Fruit fly (Drosophila melanogaster) whole organism, embryonic: ENCODE measurements around the gene CG12420.

Experiments
- Abd-B ChIP-seq: fragments of 200-800 bp; sonication (Bioruptor generic); optimal IDR thresholded peaks from 2 replicates; lab custom pipeline; 2018; ENCODE audit warnings: missing biosample characterization, mild to moderate bottlenecking, missing genetic modification characterization, moderate library complexity
- B-H2 ChIP-seq: fragments of 200-800 bp; sonication (Bioruptor generic); optimal IDR thresholded peaks from 2 replicates; lab custom pipeline; 2018; ENCODE audit warnings: missing biosample characterization, mild to moderate bottlenecking, missing genetic modification characterization
- CG11696 ChIP-seq: fragments of 200-800 bp; sonication (Bioruptor generic); IDR thresholded peaks from 2 replicates; pipeline ENCODE4 v1.3.6; 2022; ENCODE audit warnings: missing biosample characterization, missing genetic modification characterization
- CG15073 ChIP-seq: fragments of 200-800 bp; sonication (Bioruptor generic); optimal IDR thresholded peaks from 2 replicates; lab custom pipeline; 2016; ENCODE audit warnings: missing biosample characterization, missing genetic modification characterization
- CG18011 ChIP-seq: fragments of 200-800 bp; sonication (Bioruptor generic); optimal IDR thresholded peaks from 2 replicates; lab custom pipeline; 2017; ENCODE audit warnings: missing biosample characterization, missing genetic modification characterization, mild to moderate bottlenecking, moderate library complexity, missing genotype
- CG1832 ChIP-seq: fragments of 200-800 bp; sonication (Bioruptor generic); optimal IDR thresholded peaks from 2 replicates; lab custom pipeline; 2017; ENCODE audit warnings: missing biosample characterization, mild to moderate bottlenecking, missing genetic modification characterization, inconsistent platforms
- CG18764 ChIP-seq: fragments of 200-800 bp; sonication (Bioruptor generic); optimal IDR thresholded peaks from 3 replicates; lab custom pipeline; 2016; ENCODE audit warnings: missing biosample characterization, missing genetic modification characterization
- CG2202 ChIP-seq: fragments of 200-800 bp; sonication (Bioruptor generic); optimal IDR thresholded peaks from 2 replicates; lab custom pipeline; 2018; ENCODE audit warnings: missing biosample characterization, mild to moderate bottlenecking, missing genetic modification characterization
- CG32532 ChIP-seq: fragments of 200-800 bp; sonication (Bioruptor generic); IDR thresholded peaks from 2 replicates; pipeline ENCODE4 v1.3.6; 2022; ENCODE audit warnings: missing biosample characterization, missing genetic modification characterization
- CG32767 ChIP-seq: fragments of 200-800 bp; sonication (Bioruptor generic); IDR thresholded peaks from 2 replicates; pipeline ENCODE4 v1.3.6; 2022; ENCODE audit warnings: missing biosample characterization, missing genetic modification characterization
- CG43689 ChIP-seq: fragments of 200-800 bp; sonication (Bioruptor generic); IDR thresholded peaks from 2 replicates; pipeline ENCODE4 v1.3.6; 2022; ENCODE audit warnings: missing biosample characterization, missing genetic modification characterization
- CG5180 ChIP-seq: fragments of 200-800 bp; sonication (Bioruptor generic); optimal IDR thresholded peaks from 3 replicates; lab custom pipeline; 2017; ENCODE audit warnings: missing biosample characterization, missing genetic modification characterization, mild to moderate bottlenecking, moderate library complexity, missing genetic modification reagents
- CG6683 ChIP-seq: fragments of 200-800 bp; sonication (Bioruptor generic); optimal IDR thresholded peaks from 2 replicates; lab custom pipeline; 2017; ENCODE audit warnings: missing biosample characterization, mild to moderate bottlenecking, missing genetic modification characterization, missing genetic modification reagents
- CG7556 ChIP-seq: fragments of 200-800 bp; sonication (Bioruptor generic); optimal IDR thresholded peaks from 2 replicates; lab custom pipeline; 2017; ENCODE audit warnings: missing biosample characterization, mild to moderate bottlenecking, missing genetic modification characterization
- CG8290 ChIP-seq, 3 experiments: fragments of 200-800 bp; sonication (Bioruptor generic); optimal IDR thresholded peaks; 2 replicates each; lab custom pipeline; 2016 to 2019; ENCODE audit warnings: missing biosample characterization in 3 of 3, missing genetic modification characterization in 3 of 3, mild to moderate bottlenecking in 2 of 3, moderate library complexity in 1 of 3
- CkIIα-i1 ChIP-seq: fragments of 200-800 bp; sonication (Bioruptor generic); IDR thresholded peaks from 2 replicates; pipeline ENCODE4 v1.3.6; 2022; ENCODE audit warnings: missing biosample characterization, missing genetic modification characterization
- D19A ChIP-seq: fragments of 200-800 bp; optimal IDR thresholded peaks from 3 replicates; lab custom pipeline; 2019; ENCODE audit warnings: missing biosample characterization, mild to moderate bottlenecking, missing genetic modification characterization, moderate library complexity
- Doc3 ChIP-seq: fragments of 200-800 bp; sonication (Bioruptor generic); IDR thresholded peaks from 3 replicates; pipeline ENCODE4 v1.3.6; 2022; ENCODE audit warnings: missing biosample characterization, missing genetic modification characterization; ENCODE audit not compliant: partially characterized antibody
- Dref ChIP-seq: fragments of 200-800 bp; sonication (Bioruptor generic); IDR thresholded peaks from 2 replicates; pipeline ENCODE4 v1.3.6; 2022; ENCODE audit warnings: missing biosample characterization, missing genetic modification characterization
- HHEX ChIP-seq: fragments of 200-800 bp; sonication (Bioruptor generic); optimal IDR thresholded peaks from 3 replicates; lab custom pipeline; 2017; ENCODE audit warnings: missing biosample characterization, mild to moderate bottlenecking, missing genetic modification characterization, missing genetic modification reagents
- HLH3B ChIP-seq: fragments of 200-800 bp; sonication (Bioruptor generic); IDR thresholded peaks from 2 replicates; pipeline ENCODE4 v1.3.6; 2022; ENCODE audit warnings: missing biosample characterization, missing genetic modification characterization
- MBD-R2 ChIP-seq: fragments of 200-800 bp; sonication (Bioruptor generic); IDR thresholded peaks from 2 replicates; pipeline ENCODE4 v1.3.6; 2022; ENCODE audit warnings: missing biosample characterization, missing genetic modification characterization
- NFAT ChIP-seq: fragments of 200-800 bp; sonication (Bioruptor generic); IDR thresholded peaks from 2 replicates; pipeline ENCODE4 v1.3.6; 2022; ENCODE audit warnings: missing biosample characterization, missing genetic modification characterization
- NfI ChIP-seq: fragments of 200-800 bp; sonication (Bioruptor generic); optimal IDR thresholded peaks from 3 replicates; lab custom pipeline; 2018; ENCODE audit warnings: missing biosample characterization, mild to moderate bottlenecking, missing genetic modification characterization, moderate library complexity
- Pdp1 ChIP-seq, 2 experiments: fragments of 200-800 bp; sonication (Bioruptor generic); optimal IDR thresholded peaks; 3 replicates each; lab custom pipeline; 2016; ENCODE audit warnings: missing biosample characterization in 2 of 2, missing genetic modification characterization in 2 of 2, mild to moderate bottlenecking in 1 of 2, moderate library complexity in 1 of 2
- Scr ChIP-seq: fragments of 200-800 bp; sonication (Bioruptor generic); IDR thresholded peaks from 2 replicates; pipeline ENCODE4 v1.3.6; 2022; ENCODE audit warnings: missing biosample characterization, missing genetic modification characterization; ENCODE audit not compliant: partially characterized antibody
- Sry-δ ChIP-seq: fragments of 200-800 bp; sonication (Bioruptor generic); optimal IDR thresholded peaks from 2 replicates; lab custom pipeline; 2016; ENCODE audit warnings: missing biosample characterization, missing genetic modification characterization
- Xbp1 ChIP-seq: fragments of 200-800 bp; sonication (Bioruptor generic); optimal IDR thresholded peaks from 3 replicates; lab custom pipeline; 2016; ENCODE audit warnings: missing biosample characterization, mild to moderate bottlenecking, missing genetic modification characterization
- ash1 ChIP-seq: fragments of 200-800 bp; sonication (Bioruptor generic); optimal IDR thresholded peaks from 2 replicates; lab custom pipeline; 2018; ENCODE audit warnings: missing biosample characterization, mild to moderate bottlenecking, missing genetic modification characterization
- croc ChIP-seq: fragments of 200-800 bp; sonication (Bioruptor generic); conservative IDR thresholded peaks from 3 replicates; pipeline ENCODE4 v1.3.6; 2022; ENCODE audit warnings: missing biosample characterization, missing genetic modification characterization
- crp ChIP-seq, 2 experiments: fragments of 200-800 bp; sonication (Bioruptor generic); optimal IDR thresholded peaks; 2 replicates in 1 of 2; 3 replicates in 1 of 2; lab custom pipeline; 2017; ENCODE audit warnings: missing biosample characterization in 2 of 2, missing genetic modification characterization in 2 of 2, mild to moderate bottlenecking in 1 of 2, moderate library complexity in 1 of 2
- dmrt11E ChIP-seq: fragments of 200-800 bp; sonication (Bioruptor generic); optimal IDR thresholded peaks from 3 replicates; lab custom pipeline; 2018; ENCODE audit warnings: missing biosample characterization, mild to moderate bottlenecking, missing genetic modification characterization, moderate library complexity
- eyg ChIP-seq: fragments of 200-800 bp; sonication (Bioruptor generic); optimal IDR thresholded peaks from 3 replicates; lab custom pipeline; 2016; ENCODE audit warnings: missing biosample characterization, missing genetic modification characterization
- gce ChIP-seq: fragments of 200-800 bp; sonication (Bioruptor generic); IDR thresholded peaks from 3 replicates; pipeline ENCODE4 v1.3.6; 2022; ENCODE audit warnings: missing biosample characterization, missing genetic modification characterization
- her ChIP-seq: fragments of 200-800 bp; sonication (Bioruptor generic); optimal IDR thresholded peaks from 2 replicates; lab custom pipeline; 2016; ENCODE audit warnings: missing biosample characterization, missing genetic modification characterization
- inv ChIP-seq: fragments of 200-800 bp; sonication (Bioruptor generic); IDR thresholded peaks from 2 replicates; pipeline ENCODE4 v1.3.6; 2022; ENCODE audit warnings: missing biosample characterization, missing genetic modification characterization; ENCODE audit not compliant: partially characterized antibody
- knrl ChIP-seq: fragments of 200-800 bp; sonication (Bioruptor generic); IDR thresholded peaks from 3 replicates; pipeline ENCODE4 v1.3.6; 2022; ENCODE audit warnings: missing biosample characterization, missing genetic modification characterization; ENCODE audit not compliant: partially characterized antibody
- maf-S ChIP-seq: fragments of 200-800 bp; sonication (Bioruptor generic); optimal IDR thresholded peaks from 2 replicates; lab custom pipeline; 2016; ENCODE audit warnings: missing biosample characterization, missing genetic modification characterization
- otp ChIP-seq: fragments of 200-800 bp; sonication (Bioruptor generic); IDR thresholded peaks from 3 replicates; pipeline ENCODE4, ENCODE4 v1.3.6; 2022; ENCODE audit warnings: missing biosample characterization, missing genetic modification characterization
- pnt ChIP-seq: fragments of 200-800 bp; sonication (Bioruptor generic); optimal IDR thresholded peaks from 3 replicates; lab custom pipeline; 2016; ENCODE audit warnings: missing biosample characterization, missing genetic modification characterization
- run ChIP-seq: fragments of 200-800 bp; sonication (Bioruptor generic); optimal IDR thresholded peaks from 3 replicates; lab custom pipeline; 2018; ENCODE audit warnings: missing biosample characterization, mild to moderate bottlenecking, missing genetic modification characterization
- sc ChIP-seq, 3 experiments: fragments of >200 bp in 2 of 3; fragments of 200-800 bp in 1 of 3; sonication (Bioruptor generic) in 1 of 3; optimal IDR thresholded peaks; 2 replicates in 2 of 3; 3 replicates in 1 of 3; lab custom pipeline; 2017; ENCODE audit warnings: mild to moderate bottlenecking in 1 of 3, missing biosample characterization in 1 of 3, missing genetic modification characterization in 1 of 3, missing genetic modification reagents in 1 of 3
- seq ChIP-seq: fragments of 200-800 bp; sonication (Bioruptor generic); IDR thresholded peaks from 2 replicates; pipeline ENCODE4 v1.3.6; 2022; ENCODE audit warnings: missing biosample characterization, missing genetic modification characterization
- slou ChIP-seq: fragments of 200-800 bp; sonication (Bioruptor generic); optimal IDR thresholded peaks from 3 replicates; lab custom pipeline; 2016; ENCODE audit warnings: missing biosample characterization, missing genetic modification characterization
- tio ChIP-seq: fragments of 200-800 bp; sonication (Bioruptor generic); optimal IDR thresholded peaks from 2 replicates; lab custom pipeline; 2017; ENCODE audit warnings: missing biosample characterization, missing genetic modification characterization, inconsistent platforms
- unc-4 ChIP-seq: fragments of 200-800 bp; sonication (Bioruptor generic); IDR thresholded peaks from 2 replicates; pipeline ENCODE4 v1.3.6; 2022; ENCODE audit warnings: missing biosample characterization, missing genetic modification characterization; ENCODE audit not compliant: partially characterized antibody
- vfl ChIP-seq: fragments of 200-800 bp; sonication (Bioruptor generic); optimal IDR thresholded peaks from 2 replicates; lab custom pipeline; 2016; ENCODE audit warnings: missing biosample characterization, missing genetic modification characterization
- wek ChIP-seq: fragments of 200-800 bp; sonication (Bioruptor generic); optimal IDR thresholded peaks from 3 replicates; lab custom pipeline; 2018; ENCODE audit warnings: missing biosample characterization, mild to moderate bottlenecking, missing genetic modification characterization, moderate library complexity

Gene CG12420

DNA sequence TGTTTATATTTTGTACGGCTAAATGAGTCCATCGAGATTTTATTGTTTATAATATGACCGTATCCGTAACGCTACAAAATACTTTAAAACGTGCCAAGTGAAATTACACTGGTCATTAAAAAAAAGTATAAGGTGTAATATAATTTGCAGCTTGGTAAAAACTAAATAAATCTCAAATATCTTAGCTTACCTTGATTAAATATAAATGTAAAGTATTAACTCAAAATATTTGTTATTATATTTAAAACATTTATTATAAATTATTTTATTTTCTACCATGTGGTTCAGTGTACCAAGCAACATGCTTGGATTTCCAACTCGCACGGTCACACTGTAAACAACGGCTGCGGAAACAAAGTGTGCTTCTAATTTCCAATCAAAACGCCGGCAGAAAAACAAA, 39.3 kb downstream of the CG12420 start, which contains the start of the genes Sirt6 and pont (continued):
- TF ChIP-seq crp (GFP tag; optimal IDR thresholded peaks at IDR 0.05; lab: Kevin White, UChicago) (peak in 1 of 2 experiments; percentile 62), D19A (tag; lab: Kevin White, UChicago) (peak; percentile 93), sc (optimal IDR thresholded peaks at IDR 0.05; lab: Kevin White, UChicago) (no peak), sc (GFP tag; optimal IDR thresholded peaks at IDR 0.05; lab: Kevin White, UChicago) (peak; percentile 88), MBD-R2 (GFP tag; lab: Robert Waterston, UW) (no peak), ash1 (GFP tag; lab: Kevin White, UChicago) (peak; percentile 7), CkIIα-i1 (no peak), pnt (GFP tag; lab: Kevin White, UChicago) (peak; percentile 48), croc (GFP tag; lab: Robert Waterston, UW) (peak; percentile 96), NfI (GFP tag; lab: Kevin White, UChicago) (peak; percentile 91), inv (GFP tag; lab: Robert Waterston, UW) (no peak), CG18011 (GFP tag; lab: Kevin White, UChicago) (peak; percentile 69), her (GFP tag; lab: Kevin White, UChicago) (no peak), CG8290 (GFP tag; optimal IDR thresholded peaks at IDR 0.05; lab: Kevin White, UChicago) (peak; percentile 88), CG8290 (tag; optimal IDR thresholded peaks at IDR 0.05; lab: Kevin White, UChicago) (peak in 1 of 2 experiments; percentile 56), Scr (no peak), Pdp1 (GFP tag; optimal IDR thresholded peaks at IDR 0.05; lab: Kevin White, UChicago) (peak; percentile 70 to 76), tio (peak; percentile 90), B-H2 (GFP tag; lab: Kevin White, UChicago) (peak; percentile 75), NFAT (GFP tag; lab: Robert Waterston, UW) (no peak), gce (GFP tag; lab: Robert Waterston, UW) (no peak), CG32532 (GFP tag; lab: Robert Waterston, UW) (no peak), Xbp1 (GFP tag; lab: Kevin White, UChicago) (peak; percentile 95), CG43689 (GFP tag; lab: Robert Waterston, UW) (no peak), seq (GFP tag; lab: Robert Waterston, UW) (no peak), Dref (GFP tag; lab: Robert Waterston, UW) (no peak), Sry-δ (peak; percentile 11), CG2202 (tag; lab: Kevin White, UChicago) (peak; percentile 89), CG32767 (GFP tag; lab: Robert Waterston, UW) (no peak), CG18764 (peak; percentile 88), CG6683 (GFP tag; lab: Kevin White, UChicago) (peak; percentile 84), slou (GFP tag; lab: Kevin White, UChicago) (peak; percentile 87)

- TF ChIP-seq HLH3B: no peak
- no peak for TF ChIP-seq run (tag; lab: Kevin White, UChicago)
- no peak for TF ChIP-seq otp (GFP tag; lab: Robert Waterston, UW)
- TF ChIP-seq CG11696 (GFP tag; lab: Robert Waterston, UW): no peak
- TF ChIP-seq unc-4 (GFP tag; lab: Robert Waterston, UW): no peak
- TF ChIP-seq knrl (GFP tag; lab: Robert Waterston, UW): no peak
- TF ChIP-seq eyg (GFP tag; lab: Kevin White, UChicago): peak; percentile 85
- TF ChIP-seq vfl (GFP tag; lab: Kevin White, UChicago): peak; percentile 89
- peak; percentile 83 for TF ChIP-seq Abd-B (GFP tag; lab: Kevin White, UChicago)
- no peak for TF ChIP-seq Doc3 (GFP tag; lab: Robert Waterston, UW)
- TF ChIP-seq CG7556 (GFP tag; lab: Kevin White, UChicago): peak; percentile 71
- TF ChIP-seq CG1832: peak; percentile 76
- TF ChIP-seq HHEX (GFP tag; lab: Kevin White, UChicago): peak; percentile 83
- peak; percentile 57 for TF ChIP-seq CG5180 (GFP tag; lab: Kevin White, UChicago)
- peak; percentile 73 for TF ChIP-seq dmrt11E (tag; lab: Kevin White, UChicago)
- peak; percentile 87 for TF ChIP-seq maf-S (GFP tag; lab: Kevin White, UChicago)
- TF ChIP-seq CG15073 (GFP tag; lab: Kevin White, UChicago): no peak
- peak; percentile 93 for TF ChIP-seq her (GFP tag; lab: Kevin White, UChicago)
- TF ChIP-seq wek (GFP tag; lab: Kevin White, UChicago): peak; percentile 42
- TF ChIP-seq tio: peak; percentile 81
Measured at dm6 chr3R:10263972-10264536, 41.6 kb downstream of the CG12420 start, which contains the start of gene Nuak. TSS of gene Nuak (plus strand) at chr3R:10264306.
